Worm (Caenorhabditis elegans): ENCODE measurements around the gene gob-1.

- TF ChIP-seq snpc-4 (tag; optimal IDR thresholded peaks at IDR 0.05) (no peak), fos-1 (tag; optimal IDR thresholded peaks at IDR 0.05) (no peak)
Measured at ce11 chrX:15509681-15510080, 16.3 kb downstream of the gob-1 start, which contains the start of gene eat-20.
